Worm (Caenorhabditis elegans): ENCODE measurements around the gene Y37H2C.4.

- TF ChIP-seq ceh-82 (tag; optimal IDR thresholded peaks at IDR 0.05) (no peak), zag-1 (tag; optimal IDR thresholded peaks at IDR 0.05) (no peak), lsy-2 (tag; optimal IDR thresholded peaks at IDR 0.05) (no peak), nhr-76 (tag; optimal IDR thresholded peaks at IDR 0.05) (no peak), ztf-11 (tag; optimal IDR thresholded peaks at IDR 0.05) (no peak), nhr-77 (tag; optimal IDR thresholded peaks at IDR 0.05) (no peak), dve-1 (tag; optimal IDR thresholded peaks at IDR 0.05; ENCODE audit: insufficient read depth) (no peak), dmd-6 (GFP tag; IDR thresholded peaks at IDR 0.05) (no peak), F37D6.2 (tag; optimal IDR thresholded peaks at IDR 0.05) (no peak)
Observed at ce11 chrV:18318312-18318711, 47.8 kb downstream of the Y37H2C.4 start, which contains the start of gene fbxb-119.
